Fruit fly (Drosophila melanogaster) whole organism: ENCODE results near the gene Jon99Fi.

ENCODE experiments used
- CG8478 ChIP-seq: fragments of >200 bp; optimal IDR thresholded peaks from 2 replicates; lab custom pipeline; 2018; ENCODE audit warnings: inconsistent platforms
- Dll ChIP-seq: fragments of >200 bp; optimal IDR thresholded peaks from 2 replicates; lab custom pipeline; 2017
- usp ChIP-seq: fragments of >200 bp; optimal IDR thresholded peaks from 2 replicates; lab custom pipeline; 2017; ENCODE audit warnings: missing biosample characterization, missing genetic modification characterization, mixed read lengths

dm6 chr3R:30474667-30475213, 14.0 kb upstream of the Jon99Fi start:
- TF ChIP-seq CG8478 (lab: Kevin White, UChicago) (no peak), usp (GFP tag; lab: Kevin White, UChicago) (no peak), Dll (lab: Kevin White, UChicago) (no peak)
